Fruit fly (Drosophila melanogaster) whole organism, embryonic: ENCODE data around the gene Taf8.

Experiments used
- Asciz ChIP-seq: fragments of 200-800 bp; sonication (Bioruptor generic); optimal IDR thresholded peaks from 2 replicates; lab custom pipeline; 2017; ENCODE audit warnings: missing biosample characterization, mild to moderate bottlenecking, missing genetic modification characterization, missing genetic modification reagents
- BtbVII ChIP-seq: fragments of 200-800 bp; sonication (Bioruptor generic); optimal IDR thresholded peaks from 3 replicates; lab custom pipeline; 2017; ENCODE audit warnings: missing biosample characterization, mild to moderate bottlenecking, missing genetic modification characterization
- CG10267 ChIP-seq: fragments of 200-800 bp; sonication (Bioruptor generic); optimal IDR thresholded peaks from 2 replicates; lab custom pipeline; 2018; ENCODE audit warnings: missing biosample characterization, mild to moderate bottlenecking, missing genetic modification characterization, moderate library complexity
- CG11695 ChIP-seq: fragments of 200-800 bp; sonication (Bioruptor generic); IDR thresholded peaks from 3 replicates; pipeline ENCODE4 v1.3.6; 2022; ENCODE audit warnings: missing biosample characterization, missing genetic modification characterization
- CG12219 ChIP-seq: fragments of 200-800 bp; sonication (Bioruptor generic); optimal IDR thresholded peaks from 3 replicates; lab custom pipeline; 2018; ENCODE audit warnings: missing biosample characterization, mild to moderate bottlenecking, missing genetic modification characterization
- CG13123 ChIP-seq: fragments of 200-800 bp; sonication (Bioruptor generic); optimal IDR thresholded peaks from 2 replicates; lab custom pipeline; 2016; ENCODE audit warnings: missing biosample characterization, missing genetic modification characterization
- CG13296 ChIP-seq: fragments of 200-800 bp; sonication (Bioruptor generic); optimal IDR thresholded peaks from 3 replicates; lab custom pipeline; 2018; ENCODE audit warnings: missing biosample characterization, mild to moderate bottlenecking, missing genetic modification characterization
- CG14050 ChIP-seq: fragments of 200-800 bp; sonication (Bioruptor generic); IDR thresholded peaks from 3 replicates; pipeline ENCODE4 v1.3.6; 2022; ENCODE audit warnings: missing biosample characterization, missing genetic modification characterization
- CG14441 ChIP-seq: fragments of 200-800 bp; sonication (Bioruptor generic); IDR thresholded peaks from 2 replicates; pipeline ENCODE4 v1.3.6; 2022; ENCODE audit warnings: missing biosample characterization, missing genetic modification characterization
- CG14965 ChIP-seq: fragments of 200-800 bp; sonication (Bioruptor generic); optimal IDR thresholded peaks from 2 replicates; lab custom pipeline; 2016; ENCODE audit warnings: missing biosample characterization, missing genetic modification characterization, borderline replicate concordance
- CG1647 ChIP-seq: fragments of 200-800 bp; sonication (Bioruptor generic); optimal IDR thresholded peaks from 3 replicates; lab custom pipeline; 2016; ENCODE audit warnings: missing biosample characterization, missing genetic modification characterization
- CG17361 ChIP-seq: fragments of 200-800 bp; sonication (Bioruptor generic); IDR thresholded peaks from 3 replicates; pipeline ENCODE4 v1.3.6; 2022; ENCODE audit warnings: missing biosample characterization, missing genetic modification characterization
- CG17385 ChIP-seq: fragments of 200-800 bp; sonication (Bioruptor generic); optimal IDR thresholded peaks from 3 replicates; lab custom pipeline; 2018; ENCODE audit warnings: missing biosample characterization, mild to moderate bottlenecking, missing genetic modification characterization
- CG1792 ChIP-seq: fragments of 200-800 bp; sonication (Bioruptor generic); optimal IDR thresholded peaks from 2 replicates; lab custom pipeline; 2016; ENCODE audit warnings: missing biosample characterization, missing genetic modification characterization
- CG18011 ChIP-seq: fragments of 200-800 bp; sonication (Bioruptor generic); optimal IDR thresholded peaks from 2 replicates; lab custom pipeline; 2017; ENCODE audit warnings: missing biosample characterization, missing genetic modification characterization, mild to moderate bottlenecking, moderate library complexity, missing genotype
- CG18599 ChIP-seq: fragments of 200-800 bp; sonication (Bioruptor generic); optimal IDR thresholded peaks from 3 replicates; lab custom pipeline; 2017; ENCODE audit warnings: missing biosample characterization, missing genetic modification characterization, mild to moderate bottlenecking, moderate library complexity, missing genetic modification reagents
- CG31388 ChIP-seq: fragments of 200-800 bp; sonication (Bioruptor generic); optimal IDR thresholded peaks from 2 replicates; lab custom pipeline; 2016; ENCODE audit warnings: missing biosample characterization, missing genetic modification characterization
- CG32532 ChIP-seq: fragments of 200-800 bp; sonication (Bioruptor generic); IDR thresholded peaks from 2 replicates; pipeline ENCODE4 v1.3.6; 2022; ENCODE audit warnings: missing biosample characterization, missing genetic modification characterization
- CG7556 ChIP-seq: fragments of 200-800 bp; sonication (Bioruptor generic); optimal IDR thresholded peaks from 2 replicates; lab custom pipeline; 2017; ENCODE audit warnings: missing biosample characterization, mild to moderate bottlenecking, missing genetic modification characterization
- CG7963 ChIP-seq: fragments of 200-800 bp; sonication (Bioruptor generic); IDR thresholded peaks from 3 replicates; pipeline ENCODE4 v1.3.6; 2022; ENCODE audit warnings: missing biosample characterization, missing genetic modification characterization; ENCODE audit not compliant: partially characterized antibody
- CG9817 ChIP-seq: fragments of 200-800 bp; sonication (Bioruptor generic); optimal IDR thresholded peaks from 2 replicates; lab custom pipeline; 2018; ENCODE audit warnings: missing biosample characterization, mild to moderate bottlenecking, missing genetic modification characterization, moderate library complexity
- Camta ChIP-seq: fragments of 200-800 bp; sonication (Bioruptor generic); optimal IDR thresholded peaks from 2 replicates; lab custom pipeline; 2016; ENCODE audit warnings: missing biosample characterization, missing genetic modification characterization
- Gug ChIP-seq: fragments of 200-800 bp; sonication (Bioruptor generic); IDR thresholded peaks from 4 replicates; pipeline ENCODE4 v1.3.6; 2022; ENCODE audit warnings: missing biosample characterization, missing genetic modification characterization
- H15 ChIP-seq: fragments of 200-800 bp; sonication (Bioruptor generic); IDR thresholded peaks from 3 replicates; pipeline ENCODE4 v1.3.6; 2022; ENCODE audit warnings: missing biosample characterization, missing genetic modification characterization
- HLH54F ChIP-seq: fragments of 200-800 bp; sonication (Bioruptor generic); optimal IDR thresholded peaks from 3 replicates; lab custom pipeline; 2016; ENCODE audit warnings: missing biosample characterization, missing genetic modification characterization
- Lim3 ChIP-seq: fragments of 200-800 bp; sonication (Bioruptor generic); IDR thresholded peaks from 2 replicates; pipeline ENCODE4 v1.3.6; 2022; ENCODE audit warnings: missing biosample characterization, missing genetic modification characterization
- Lpt ChIP-seq: fragments of >200 bp; optimal IDR thresholded peaks from 2 replicates; lab custom pipeline; 2018; ENCODE audit warnings: missing biosample characterization, missing genetic modification characterization
- Mad ChIP-seq: fragments of 200-800 bp; sonication (Bioruptor generic); optimal IDR thresholded peaks from 2 replicates; lab custom pipeline; 2016; ENCODE audit warnings: missing biosample characterization, missing genetic modification characterization
- Med ChIP-seq: fragments of 200-800 bp; sonication (Bioruptor generic); peaks from one replicate; lab custom pipeline; 2016; ENCODE audit warnings: missing biosample characterization, missing genetic modification characterization, mild to moderate bottlenecking, inconsistent platforms, moderate library complexity
- Oli ChIP-seq: fragments of 200-800 bp; sonication (Bioruptor generic); optimal IDR thresholded peaks from 2 replicates; lab custom pipeline; 2018; ENCODE audit warnings: missing biosample characterization, mild to moderate bottlenecking, missing genetic modification characterization, moderate library complexity
- Side ChIP-seq: fragments of 200-800 bp; sonication (Bioruptor generic); optimal IDR thresholded peaks from 2 replicates; lab custom pipeline; 2016; ENCODE audit warnings: missing biosample characterization, missing genetic modification characterization
- Six4 ChIP-seq: fragments of 200-800 bp; sonication (Bioruptor generic); optimal IDR thresholded peaks from 2 replicates; lab custom pipeline; 2016; ENCODE audit warnings: missing biosample characterization, missing genetic modification characterization
- Spps ChIP-seq: fragments of 200-800 bp; sonication (Bioruptor generic); optimal IDR thresholded peaks from 2 replicates; lab custom pipeline; 2018; ENCODE audit warnings: missing biosample characterization, mild to moderate bottlenecking, missing genetic modification characterization
- abd-A ChIP-seq: fragments of 200-800 bp; sonication (Bioruptor generic); optimal IDR thresholded peaks from 3 replicates; lab custom pipeline; 2019; ENCODE audit warnings: missing biosample characterization, mild to moderate bottlenecking, missing genetic modification characterization, moderate library complexity
- aop ChIP-seq: fragments of 200-800 bp; sonication (Bioruptor generic); IDR thresholded peaks from 2 replicates; pipeline ENCODE4 v1.3.6; 2022; ENCODE audit warnings: missing biosample characterization, missing genetic modification characterization
- br ChIP-seq: fragments of >200 bp; optimal IDR thresholded peaks from 2 replicates; lab custom pipeline; 2017
- caup ChIP-seq: fragments of 200-800 bp; sonication (Bioruptor generic); optimal IDR thresholded peaks from 3 replicates; lab custom pipeline; 2017; ENCODE audit warnings: missing biosample characterization, mild to moderate bottlenecking, missing genetic modification characterization, moderate library complexity; ENCODE audit not compliant: severe bottlenecking
- corto ChIP-seq: fragments of 200-800 bp; sonication (Bioruptor generic); optimal IDR thresholded peaks from 2 replicates; lab custom pipeline; 2016; ENCODE audit warnings: missing biosample characterization, mild to moderate bottlenecking, missing genetic modification characterization, moderate library complexity
- esg ChIP-seq: fragments of 200-800 bp; sonication (Bioruptor generic); conservative IDR thresholded peaks from 2 replicates; pipeline ENCODE4 v1.3.6; 2022; ENCODE audit warnings: missing biosample characterization, missing genetic modification characterization
- hkb ChIP-seq, 2 experiments: fragments of 200-800 bp in 1 of 2; fragments of >200 bp in 1 of 2; sonication (Bioruptor generic) in 1 of 2; IDR thresholded peaks in 1 of 2; optimal IDR thresholded peaks in 1 of 2; 2 replicates each; pipeline versions ENCODE4 v1.3.6 to Lab custom; 2017 to 2022; ENCODE audit warnings: missing biosample characterization in 1 of 2, missing genetic modification characterization in 1 of 2
- ken ChIP-seq: fragments of 200-800 bp; sonication (Bioruptor generic); IDR thresholded peaks from 3 replicates; pipeline ENCODE4 v1.3.6; 2022; ENCODE audit warnings: missing biosample characterization, missing genetic modification characterization
- lov ChIP-seq, 2 experiments: fragments of 200-800 bp in 1 of 2; fragments of >200 bp in 1 of 2; sonication (Bioruptor generic) in 1 of 2; IDR thresholded peaks in 1 of 2; optimal IDR thresholded peaks in 1 of 2; 2 replicates in 1 of 2; 3 replicates in 1 of 2; pipeline versions ENCODE4 v1.3.6 to Lab custom; 2017 to 2022; ENCODE audit warnings: missing biosample characterization in 1 of 2, missing genetic modification characterization in 1 of 2
- nom ChIP-seq: fragments of 200-800 bp; sonication (Bioruptor generic); optimal IDR thresholded peaks from 2 replicates; lab custom pipeline; 2017; ENCODE audit warnings: missing biosample characterization, missing genetic modification characterization, mild to moderate bottlenecking, moderate library complexity, missing genetic modification reagents
- odd ChIP-seq: fragments of 200-800 bp; sonication (Bioruptor generic); optimal IDR thresholded peaks from 2 replicates; lab custom pipeline; 2017; ENCODE audit warnings: missing biosample characterization, mild to moderate bottlenecking, missing genetic modification characterization
- peb ChIP-seq: fragments of 200-800 bp; sonication (Bioruptor generic); IDR thresholded peaks from 2 replicates; pipeline ENCODE4 v1.3.6; 2022; ENCODE audit warnings: missing biosample characterization, missing genetic modification characterization
- repo ChIP-seq: fragments of 200-800 bp; sonication (Bioruptor generic); optimal IDR thresholded peaks from 2 replicates; lab custom pipeline; 2016; ENCODE audit warnings: missing biosample characterization, missing genetic modification characterization
- sisA ChIP-seq: fragments of 200-800 bp; sonication (Bioruptor generic); IDR thresholded peaks from 2 replicates; pipeline ENCODE4 v1.3.6; 2022; ENCODE audit warnings: missing biosample characterization, missing genetic modification characterization
- tup ChIP-seq: fragments of 200-800 bp; sonication (Bioruptor generic); optimal IDR thresholded peaks from 2 replicates; lab custom pipeline; 2016; ENCODE audit warnings: missing biosample characterization, mild to moderate bottlenecking, missing genetic modification characterization, moderate library complexity
- wor ChIP-seq: fragments of 200-800 bp; sonication (Bioruptor generic); IDR thresholded peaks from 2 replicates; pipeline ENCODE4 v1.3.6; 2022; ENCODE audit warnings: missing biosample characterization, missing genetic modification characterization

The Taf8 gene

DNA sequence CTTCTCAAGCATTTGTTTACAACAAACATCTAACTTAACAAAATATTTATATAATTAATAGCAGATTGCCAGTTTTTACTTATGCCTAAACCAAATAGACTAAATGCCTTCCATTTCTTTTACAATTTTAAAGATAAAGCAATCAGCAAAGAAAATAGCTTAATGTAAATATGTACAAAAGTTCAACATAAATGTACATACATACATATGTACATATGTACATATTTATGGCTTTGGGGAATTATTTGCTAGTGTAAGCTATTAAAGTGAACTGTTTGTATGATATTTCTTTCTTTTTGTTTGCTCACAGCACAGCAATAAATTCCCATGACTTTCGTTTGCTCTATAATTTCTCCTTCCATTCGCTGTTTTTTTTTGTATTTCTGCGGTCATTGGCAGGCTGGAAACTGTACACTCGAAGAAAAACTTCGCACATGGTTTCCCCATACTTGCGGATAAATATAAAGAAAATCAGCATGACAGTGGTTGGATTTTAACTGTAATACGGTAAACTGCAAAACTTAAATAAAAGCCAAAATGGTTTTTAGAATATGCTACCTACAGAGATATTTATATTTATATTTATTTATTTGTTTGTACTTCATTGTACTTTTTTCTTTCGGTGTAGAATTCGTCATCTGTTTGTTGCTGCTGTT, 39.3 kb downstream of the Taf8 start:
- TF ChIP-seq lov (optimal IDR thresholded peaks at IDR 0.05; lab: Kevin White, UChicago) (no peak), lov (GFP tag; IDR thresholded peaks at IDR 0.05; lab: Robert Waterston, UW) (no peak), Spps (tag; lab: Kevin White, UChicago) (no peak), Mad (GFP tag; lab: Kevin White, UChicago) (no peak), CG1647 (no peak), corto (GFP tag; lab: Kevin White, UChicago) (no peak), Side (GFP tag; lab: Kevin White, UChicago) (no peak), CG14441 (GFP tag; lab: Robert Waterston, UW) (no peak), caup (GFP tag; lab: Kevin White, UChicago) (no peak), hkb (optimal IDR thresholded peaks at IDR 0.05; lab: Kevin White, UChicago) (no peak), hkb (GFP tag; IDR thresholded peaks at IDR 0.05; lab: Robert Waterston, UW) (0 out of 2 replicates have a peak, but pooled peaks have one; percentile 20), ken (GFP tag; lab: Robert Waterston, UW) (no peak), CG9817 (tag; lab: Kevin White, UChicago) (peak; percentile 12), tup (GFP tag; lab: Kevin White, UChicago) (no peak), CG31388 (GFP tag; lab: Kevin White, UChicago) (no peak), CG14050 (GFP tag; lab: Robert Waterston, UW) (no peak), Gug (peak; percentile 10; the same call in 1 of the 4 replicates), aop (GFP tag; lab: Robert Waterston, UW) (no peak), BtbVII (no peak), peb (GFP tag; lab: Robert Waterston, UW) (no peak), CG18011 (no peak), CG17361 (GFP tag; lab: Robert Waterston, UW) (peak; percentile 50; the same call in 2 of the 3 replicates), Lim3 (GFP tag; lab: Robert Waterston, UW) (no peak), H15 (no peak), CG10267 (tag; lab: Kevin White, UChicago) (no peak), Oli (tag; lab: Kevin White, UChicago) (no peak), CG17385 (no peak), CG32532 (0 out of 2 replicates have a peak, but pooled peaks have one; percentile 6), CG1792 (GFP tag; lab: Kevin White, UChicago) (no peak), Med (peak; percentile 81), CG7556 (GFP tag; lab: Kevin White, UChicago) (peak; percentile 34), odd (GFP tag; lab: Kevin White, UChicago) (no peak), CG12219 (GFP tag; lab: Kevin White, UChicago) (no peak), CG7963 (GFP tag; lab: Robert Waterston, UW) (no peak), Asciz (no peak), Six4 (GFP tag; lab: Kevin White, UChicago) (no peak), br (lab: Kevin White, UChicago) (no peak), abd-A (tag; lab: Kevin White, UChicago) (no peak), Camta (GFP tag; lab: Kevin White, UChicago) (no peak), CG14965 (no peak), repo (GFP tag; lab: Kevin White, UChicago) (no peak), Lpt (GFP tag; lab: Kevin White, UChicago) (no peak), nom (GFP tag; lab: Kevin White, UChicago) (no peak), esg (GFP tag; lab: Robert Waterston, UW) (no peak), CG11695 (GFP tag; lab: Robert Waterston, UW) (no peak), wor (GFP tag; lab: Robert Waterston, UW) (no peak), HLH54F (GFP tag; lab: Kevin White, UChicago) (peak; percentile 7), CG13296 (GFP tag; lab: Kevin White, UChicago) (no peak), CG13123 (no peak), CG18599 (GFP tag; lab: Kevin White, UChicago) (peak; percentile 47), sisA (GFP tag; lab: Robert Waterston, UW) (peak; percentile 21; the same call in 1 of the 2 replicates)
